Worm (Caenorhabditis elegans) whole organism, mixed stage, embryonic: ENCODE data around the gene R04B3.2.

Source experiments
- M03D4.4 ChIP-seq: sonication (generic microtip); optimal IDR thresholded peaks from 2 replicates; lab custom pipeline; 2017; ENCODE audit warnings: mild to moderate bottlenecking, missing genetic modification characterization, missing compliant biosample characterization
- bed-3 ChIP-seq: fragments of 200-800 bp; sonication (Bioruptor generic); optimal IDR thresholded peaks from 3 replicates; lab custom pipeline; 2018; ENCODE audit warnings: mild to moderate bottlenecking, missing genetic modification characterization, moderate library complexity, missing compliant biosample characterization
- ceh-39 ChIP-seq: fragments of 150-350 bp; optimal IDR thresholded peaks from 2 replicates; lab custom pipeline; 2014; ENCODE audit warnings: missing biosample characterization, missing genetic modification characterization
- ceh-43 ChIP-seq: fragments of 200-800 bp; sonication (Bioruptor generic); optimal IDR thresholded peaks from 2 replicates; lab custom pipeline; 2018; ENCODE audit warnings: mild to moderate bottlenecking, missing genetic modification characterization, moderate library complexity, missing compliant biosample characterization
- ceh-83 ChIP-seq: fragments of 200-800 bp; sonication (Bioruptor generic); optimal IDR thresholded peaks from 2 replicates; lab custom pipeline; 2018; ENCODE audit warnings: mild to moderate bottlenecking, missing genetic modification characterization, missing compliant biosample characterization
- cnd-1 ChIP-seq: fragments of 200-800 bp; sonication (Bioruptor generic); optimal IDR thresholded peaks from 2 replicates; lab custom pipeline; 2018; ENCODE audit warnings: mild to moderate bottlenecking, missing genetic modification characterization, missing compliant biosample characterization
- drap-1 ChIP-seq: fragments of 200-800 bp; sonication (Bioruptor generic); optimal IDR thresholded peaks from 3 replicates; lab custom pipeline; 2018; ENCODE audit warnings: mild to moderate bottlenecking, missing genetic modification characterization, missing compliant biosample characterization
- elt-1 ChIP-seq: sonication (generic microtip); optimal IDR thresholded peaks from 2 replicates; lab custom pipeline; 2017; ENCODE audit warnings: missing genetic modification characterization, mild to moderate bottlenecking, missing compliant biosample characterization, antibody characterized with exemption, moderate library complexity, borderline replicate concordance; ENCODE audit not compliant: insufficient read depth
- elt-3 ChIP-seq: fragments of 150-350 bp; optimal IDR thresholded peaks from 2 replicates; lab custom pipeline; 2014; ENCODE audit warnings: missing biosample characterization, missing genetic modification characterization
- flh-1 ChIP-seq: fragments of 200-800 bp; sonication (Bioruptor generic); optimal IDR thresholded peaks from 2 replicates; lab custom pipeline; 2018; ENCODE audit warnings: mild to moderate bottlenecking, missing genetic modification characterization, moderate library complexity, missing compliant biosample characterization
- ham-2 ChIP-seq: fragments of 200-800 bp; sonication (Bioruptor generic); optimal IDR thresholded peaks from 2 replicates; lab custom pipeline; 2018; ENCODE audit warnings: mild to moderate bottlenecking, missing genetic modification characterization, missing compliant biosample characterization
- hlh-1 ChIP-seq: fragments of 150-350 bp; optimal IDR thresholded peaks from 2 replicates; lab custom pipeline; 2014; ENCODE audit warnings: missing biosample characterization, missing genetic modification reagents, missing genetic modification characterization
- lin-13 ChIP-seq: fragments of 150-350 bp; optimal IDR thresholded peaks from 2 replicates; lab custom pipeline; 2014; ENCODE audit warnings: missing biosample characterization, missing genetic modification characterization
- lsy-2 ChIP-seq: fragments of 150-350 bp; optimal IDR thresholded peaks from 2 replicates; lab custom pipeline; 2014; ENCODE audit warnings: missing biosample characterization, missing genetic modification characterization
- mab-5 ChIP-seq: fragments of 150-350 bp; optimal IDR thresholded peaks from 2 replicates; lab custom pipeline; 2014; ENCODE audit warnings: missing biosample characterization, missing genetic modification characterization
- mep-1 ChIP-seq: fragments of 150-350 bp; optimal IDR thresholded peaks from 2 replicates; lab custom pipeline; 2017; ENCODE audit warnings: missing biosample characterization, missing genetic modification reagents, missing genetic modification characterization, inconsistent platforms
- mls-2 ChIP-seq: sonication (generic microtip); optimal IDR thresholded peaks from 2 replicates; lab custom pipeline; 2016; ENCODE audit warnings: mild to moderate bottlenecking, missing genetic modification characterization, moderate library complexity, missing compliant biosample characterization
- nhr-12 ChIP-seq: fragments of 150-350 bp; optimal IDR thresholded peaks from 2 replicates; lab custom pipeline; 2014; ENCODE audit warnings: missing biosample characterization, missing genetic modification characterization
- nhr-2 ChIP-seq: fragments of 150-350 bp; optimal IDR thresholded peaks from 2 replicates; lab custom pipeline; 2014; ENCODE audit warnings: missing biosample characterization, missing genetic modification characterization
- nhr-237 ChIP-seq: fragments of 150-350 bp; optimal IDR thresholded peaks from 2 replicates; lab custom pipeline; 2014; ENCODE audit warnings: missing biosample characterization, missing genetic modification characterization
- nhr-28 ChIP-seq: fragments of 150-350 bp; optimal IDR thresholded peaks from 2 replicates; lab custom pipeline; 2014; ENCODE audit warnings: missing biosample characterization, missing genetic modification characterization
- nhr-76 ChIP-seq: sonication (generic microtip); optimal IDR thresholded peaks from 2 replicates; lab custom pipeline; 2017; ENCODE audit warnings: missing biosample characterization, missing genetic modification characterization
- pha-4 ChIP-seq: fragments of 150-350 bp; optimal IDR thresholded peaks from 2 replicates; lab custom pipeline; 2018; ENCODE audit warnings: missing biosample characterization, missing genetic modification reagents, missing genetic modification characterization
- sem-2 ChIP-seq: fragments of 200-800 bp; sonication (Bioruptor generic); optimal IDR thresholded peaks from 2 replicates; lab custom pipeline; 2018; ENCODE audit warnings: mild to moderate bottlenecking, missing genetic modification characterization, missing compliant biosample characterization
- snpc-4 ChIP-seq: fragments of 150-350 bp; optimal IDR thresholded peaks from 2 replicates; lab custom pipeline; 2014; ENCODE audit warnings: missing biosample characterization, missing genetic modification characterization
- sptf-1 ChIP-seq: sonication (generic microtip); optimal IDR thresholded peaks from 2 replicates; lab custom pipeline; 2017; ENCODE audit warnings: mild to moderate bottlenecking, missing genetic modification characterization, moderate library complexity, missing compliant biosample characterization
- unc-120 ChIP-seq: sonication (generic microtip); optimal IDR thresholded peaks from 2 replicates; lab custom pipeline; 2017; ENCODE audit warnings: missing genetic modification characterization, missing compliant biosample characterization; ENCODE audit not compliant: poor library complexity, severe bottlenecking
- unc-39 ChIP-seq: fragments of 150-350 bp; optimal IDR thresholded peaks from 2 replicates; lab custom pipeline; 2014; ENCODE audit warnings: missing biosample characterization, missing genetic modification characterization
- unc-62 ChIP-seq: fragments of 150-350 bp; optimal IDR thresholded peaks from 2 replicates; lab custom pipeline; 2014; ENCODE audit warnings: missing biosample characterization, missing genetic modification reagents, missing genetic modification characterization
- zip-8 ChIP-seq: fragments of 150-350 bp; optimal IDR thresholded peaks from 2 replicates; lab custom pipeline; 2014; ENCODE audit warnings: missing biosample characterization, missing genetic modification characterization
- ztf-11 ChIP-seq: fragments of 150-350 bp; optimal IDR thresholded peaks from 2 replicates; lab custom pipeline; 2014; ENCODE audit warnings: missing biosample characterization, missing genetic modification characterization

The R04B3.2 gene

ce11 chrX:2464064-2464463 lies 9.5 kb downstream of the R04B3.2 start:
- TF ChIP-seq nhr-2 (no peak), ceh-39 (tag; lab: Kevin White, UChicago) (no peak), mep-1 (tag; lab: Kevin White, UChicago) (no peak), nhr-76 (no peak), sptf-1 (no peak), bed-3 (no peak), drap-1 (GFP tag; lab: Kevin White, UChicago) (no peak), mls-2 (tag; lab: Kevin White, UChicago) (no peak), zip-8 (tag; lab: Kevin White, UChicago) (no peak), elt-3 (tag; lab: Kevin White, UChicago) (no peak), flh-1 (GFP tag; lab: Kevin White, UChicago) (no peak), ceh-83 (GFP tag; lab: Kevin White, UChicago) (no peak), elt-1 (tag; lab: Kevin White, UChicago) (no peak), mab-5 (tag; lab: Kevin White, UChicago) (no peak)

- TF ChIP-seq ceh-39 (tag; lab: Kevin White, UChicago) = no peak
- no peak for TF ChIP-seq nhr-237 (tag; lab: Kevin White, UChicago)
- TF ChIP-seq elt-3 (tag; lab: Kevin White, UChicago) = no peak
- no peak for TF ChIP-seq ceh-83 (GFP tag; lab: Kevin White, UChicago)
- no peak for TF ChIP-seq lin-13
- TF ChIP-seq mep-1 (tag; lab: Kevin White, UChicago) = no peak
- no peak for TF ChIP-seq zip-8 (tag; lab: Kevin White, UChicago)
- TF ChIP-seq pha-4 (tag; lab: Kevin White, UChicago) = no peak
- TF ChIP-seq unc-120 = no peak
- no peak for TF ChIP-seq bed-3
- no peak for TF ChIP-seq ceh-43
- TF ChIP-seq ham-2 = no peak
- no peak for TF ChIP-seq snpc-4
- no peak for TF ChIP-seq nhr-12
- no peak for TF ChIP-seq unc-39 (tag; lab: Kevin White, UChicago)
- no peak for TF ChIP-seq mab-5 (tag; lab: Kevin White, UChicago)
- no peak for TF ChIP-seq drap-1 (GFP tag; lab: Kevin White, UChicago)
- no peak for TF ChIP-seq elt-1 (tag; lab: Kevin White, UChicago)
- no peak for TF ChIP-seq lsy-2 (tag; lab: Kevin White, UChicago)
- no peak for TF ChIP-seq nhr-2
Observed at ce11 chrX:2461742-2462141, 11.8 kb downstream of the R04B3.2 start.

ce11 chrX:2459793-2460192 lies 13.7 kb downstream of the R04B3.2 start, which contains the start of gene fox-1:
Gene fox-1, minus strand, starts transcription at chrX:2459893.
- TF ChIP-seq ceh-43 = no peak
- TF ChIP-seq M03D4.4 (tag; lab: Kevin White, UChicago) = peak; percentile 1
- TF ChIP-seq ceh-83 (GFP tag; lab: Kevin White, UChicago) = no peak
- peak; percentile 16 for TF ChIP-seq sptf-1
- no peak for TF ChIP-seq hlh-1
- TF ChIP-seq unc-62 (GFP tag; lab: Kevin White, UChicago) = no peak
- no peak for TF ChIP-seq nhr-237 (tag; lab: Kevin White, UChicago)
- no peak for TF ChIP-seq nhr-76
- no peak for TF ChIP-seq elt-3 (tag; lab: Kevin White, UChicago)
- TF ChIP-seq nhr-2 = no peak
- TF ChIP-seq cnd-1 (tag; lab: Kevin White, UChicago) = no peak

ce11 chrX:2457461-2457860 lies 16.1 kb downstream of the R04B3.2 start:
- TF ChIP-seq nhr-12 (no peak), cnd-1 (tag; lab: Kevin White, UChicago) (no peak), pha-4 (tag; lab: Kevin White, UChicago) (no peak), sem-2 (GFP tag; lab: Kevin White, UChicago) (no peak), unc-39 (tag; lab: Kevin White, UChicago) (no peak), ham-2 (no peak), lin-13 (no peak)

- no peak for TF ChIP-seq nhr-28 (tag; lab: Kevin White, UChicago)
- TF ChIP-seq drap-1 (GFP tag; lab: Kevin White, UChicago) = no peak
- TF ChIP-seq nhr-2 = no peak
- no peak for TF ChIP-seq ztf-11 (tag; lab: Kevin White, UChicago)
- no peak for TF ChIP-seq snpc-4
- no peak for TF ChIP-seq lin-13
- TF ChIP-seq elt-3 (tag; lab: Kevin White, UChicago) = no peak
- TF ChIP-seq, all 35 proteins: peak for 0
Observed at ce11 chrX:2456141-2456540, 17.4 kb downstream of the R04B3.2 start.
